Fruit fly (Drosophila melanogaster) whole organism, embryonic: Measurements from ENCODE around the gene djl.
A peak's percentile ranks its signal among the peaks of the same experiment; 100 is the strongest.

ENCODE experiments used
- CG10267 ChIP-seq: fragments of 200-800 bp; sonication (Bioruptor generic); optimal IDR thresholded peaks from 2 replicates; lab custom pipeline; 2018; ENCODE audit warnings: missing biosample characterization, mild to moderate bottlenecking, missing genetic modification characterization, moderate library complexity
- CG11504 ChIP-seq: fragments of 200-800 bp; sonication (Bioruptor generic); optimal IDR thresholded peaks from 3 replicates; lab custom pipeline; 2019; ENCODE audit warnings: missing biosample characterization, mild to moderate bottlenecking, missing genetic modification characterization, moderate library complexity
- CG12299 ChIP-seq: fragments of 200-800 bp; sonication (Bioruptor generic); optimal IDR thresholded peaks from 2 replicates; lab custom pipeline; 2018; ENCODE audit warnings: missing biosample characterization, mild to moderate bottlenecking, missing genetic modification characterization
- CG14667 ChIP-seq: fragments of 200-800 bp; sonication (Bioruptor generic); IDR thresholded peaks from 2 replicates; pipeline ENCODE4 v1.3.6; 2022; ENCODE audit warnings: missing biosample characterization, missing genetic modification characterization
- CG15479 ChIP-seq: fragments of 200-800 bp; sonication (Bioruptor generic); optimal IDR thresholded peaks from 3 replicates; lab custom pipeline; 2019; ENCODE audit warnings: missing biosample characterization, mild to moderate bottlenecking, missing genetic modification characterization, moderate library complexity
- CG15696 ChIP-seq: fragments of 200-800 bp; sonication (Bioruptor generic); optimal IDR thresholded peaks from 2 replicates; lab custom pipeline; 2019; ENCODE audit warnings: missing biosample characterization, mild to moderate bottlenecking, missing genetic modification characterization, moderate library complexity
- CG1603 ChIP-seq: fragments of 200-800 bp; sonication (Bioruptor generic); optimal IDR thresholded peaks from 2 replicates; lab custom pipeline; 2019; ENCODE audit warnings: missing biosample characterization, mild to moderate bottlenecking, missing genetic modification characterization, moderate library complexity
- CG1647 ChIP-seq: fragments of 200-800 bp; sonication (Bioruptor generic); optimal IDR thresholded peaks from 3 replicates; lab custom pipeline; 2016; ENCODE audit warnings: missing biosample characterization, missing genetic modification characterization
- CG16779 ChIP-seq: fragments of 200-800 bp; sonication (Bioruptor generic); IDR thresholded peaks from 2 replicates; pipeline ENCODE4 v1.3.6; 2022; ENCODE audit warnings: missing biosample characterization, missing genetic modification characterization
- CG2120 ChIP-seq: fragments of 200-800 bp; sonication (Bioruptor generic); optimal IDR thresholded peaks from 3 replicates; lab custom pipeline; 2016; ENCODE audit warnings: missing biosample characterization, missing genetic modification characterization
- CG3847 ChIP-seq: fragments of 200-800 bp; sonication (Bioruptor generic); IDR thresholded peaks from 2 replicates; pipeline ENCODE4 v1.3.6; 2022; ENCODE audit warnings: missing biosample characterization, missing genetic modification characterization
- CG5245 ChIP-seq: fragments of 200-800 bp; sonication (Bioruptor generic); optimal IDR thresholded peaks from 3 replicates; lab custom pipeline; 2016; ENCODE audit warnings: missing biosample characterization, missing genetic modification characterization
- CG8765 ChIP-seq: fragments of 200-800 bp; sonication (Bioruptor generic); IDR thresholded peaks from 2 replicates; pipeline ENCODE4 v1.3.6; 2022; ENCODE audit warnings: missing biosample characterization, missing genetic modification characterization
- E2f1 ChIP-seq: fragments of 200-800 bp; sonication (Bioruptor generic); IDR thresholded peaks from 2 replicates; pipeline ENCODE4 v1.3.6; 2022; ENCODE audit warnings: missing biosample characterization, missing genetic modification characterization
- Ets97D ChIP-seq: fragments of 200-800 bp; sonication (Bioruptor generic); optimal IDR thresholded peaks from 3 replicates; lab custom pipeline; 2016; ENCODE audit warnings: missing biosample characterization, missing genetic modification characterization
- Hand ChIP-seq: fragments of 200-800 bp; sonication (Bioruptor generic); optimal IDR thresholded peaks from 2 replicates; lab custom pipeline; 2017; ENCODE audit warnings: mild to moderate bottlenecking, missing biosample characterization, missing genetic modification reagents, missing genetic modification characterization
- Hmr ChIP-seq: fragments of 200-800 bp; sonication (Bioruptor generic); optimal IDR thresholded peaks from 3 replicates; lab custom pipeline; 2017; ENCODE audit warnings: mild to moderate bottlenecking, missing biosample characterization, missing genetic modification reagents, missing genetic modification characterization
- Hsf ChIP-seq: fragments of 200-800 bp; sonication (Bioruptor generic); optimal IDR thresholded peaks from 3 replicates; lab custom pipeline; 2016; ENCODE audit warnings: missing biosample characterization, missing genetic modification characterization
- MESR4 ChIP-seq: fragments of 200-800 bp; sonication (Bioruptor generic); optimal IDR thresholded peaks from 2 replicates; lab custom pipeline; 2018; ENCODE audit warnings: missing biosample characterization, mild to moderate bottlenecking, missing genetic modification characterization, moderate library complexity
- Med ChIP-seq: fragments of 200-800 bp; sonication (Bioruptor generic); peaks from one replicate; lab custom pipeline; 2016; ENCODE audit warnings: missing biosample characterization, missing genetic modification characterization, mild to moderate bottlenecking, inconsistent platforms, moderate library complexity
- Myb ChIP-seq: fragments of 200-800 bp; sonication (Bioruptor generic); optimal IDR thresholded peaks from 2 replicates; lab custom pipeline; 2016; ENCODE audit warnings: missing biosample characterization, missing genetic modification characterization
- Spps ChIP-seq: fragments of 200-800 bp; sonication (Bioruptor generic); optimal IDR thresholded peaks from 2 replicates; lab custom pipeline; 2018; ENCODE audit warnings: missing biosample characterization, mild to moderate bottlenecking, missing genetic modification characterization
- Xrp1 ChIP-seq: fragments of 200-800 bp; sonication (Bioruptor generic); IDR thresholded peaks from 2 replicates; pipeline ENCODE4 v1.3.6; 2022; ENCODE audit warnings: missing biosample characterization, missing genetic modification characterization
- cad ChIP-seq: fragments of >200 bp; optimal IDR thresholded peaks from 2 replicates; lab custom pipeline; 2017; ENCODE audit warnings: missing biosample characterization, missing genetic modification characterization
- cg ChIP-seq: fragments of 200-800 bp; sonication (Bioruptor generic); optimal IDR thresholded peaks from 3 replicates; lab custom pipeline; 2019; ENCODE audit warnings: missing biosample characterization, mild to moderate bottlenecking, missing genetic modification characterization, moderate library complexity
- chif ChIP-seq, 2 experiments: fragments of 200-800 bp; sonication (Bioruptor generic); optimal IDR thresholded peaks; 3 replicates each; lab custom pipeline; 2016; ENCODE audit warnings: missing biosample characterization in 2 of 2, missing genetic modification characterization in 2 of 2
- croc ChIP-seq: fragments of 200-800 bp; sonication (Bioruptor generic); conservative IDR thresholded peaks from 3 replicates; pipeline ENCODE4 v1.3.6; 2022; ENCODE audit warnings: missing biosample characterization, missing genetic modification characterization
- da ChIP-seq: fragments of 200-800 bp; sonication (Bioruptor generic); optimal IDR thresholded peaks from 2 replicates; lab custom pipeline; 2016; ENCODE audit warnings: missing biosample characterization, missing genetic modification characterization
- dimm ChIP-seq: fragments of 200-800 bp; sonication (Bioruptor generic); IDR thresholded peaks from 2 replicates; pipeline ENCODE4 v1.3.6; 2022; ENCODE audit warnings: missing biosample characterization, missing genetic modification characterization
- ems ChIP-seq: fragments of 200-800 bp; sonication (Bioruptor generic); optimal IDR thresholded peaks from 3 replicates; lab custom pipeline; 2016; ENCODE audit warnings: missing biosample characterization, missing genetic modification characterization
- fd102C ChIP-seq: fragments of 200-800 bp; sonication (Bioruptor generic); optimal IDR thresholded peaks from 2 replicates; lab custom pipeline; 2018; ENCODE audit warnings: missing biosample characterization, mild to moderate bottlenecking, missing genetic modification characterization, moderate library complexity
- gfzf ChIP-seq: fragments of 200-800 bp; sonication (Bioruptor generic); optimal IDR thresholded peaks from 2 replicates; lab custom pipeline; 2016; ENCODE audit warnings: missing biosample characterization, mild to moderate bottlenecking, missing genetic modification characterization, moderate library complexity
- grn ChIP-seq: fragments of 200-800 bp; sonication (Bioruptor generic); optimal IDR thresholded peaks from 3 replicates; lab custom pipeline; 2017; ENCODE audit warnings: missing biosample characterization, missing genetic modification characterization
- ham ChIP-seq: fragments of 200-800 bp; sonication (Bioruptor generic); IDR thresholded peaks from 2 replicates; pipeline ENCODE4 v1.3.6; 2022; ENCODE audit warnings: missing biosample characterization, missing genetic modification characterization
- jumu ChIP-seq: fragments of 200-800 bp; sonication (Bioruptor generic); optimal IDR thresholded peaks from 3 replicates; lab custom pipeline; 2016; ENCODE audit warnings: missing biosample characterization, missing genetic modification characterization
- kah ChIP-seq: fragments of 200-800 bp; sonication (Bioruptor generic); optimal IDR thresholded peaks from 2 replicates; lab custom pipeline; 2018; ENCODE audit warnings: missing biosample characterization, mild to moderate bottlenecking, missing genetic modification characterization
- knrl ChIP-seq: fragments of 200-800 bp; sonication (Bioruptor generic); IDR thresholded peaks from 3 replicates; pipeline ENCODE4 v1.3.6; 2022; ENCODE audit warnings: missing biosample characterization, missing genetic modification characterization; ENCODE audit not compliant: partially characterized antibody
- lilli ChIP-seq: fragments of 200-800 bp; sonication (Bioruptor generic); optimal IDR thresholded peaks from 3 replicates; lab custom pipeline; 2016; ENCODE audit warnings: missing biosample characterization, missing genetic modification characterization
- lmd ChIP-seq: fragments of 200-800 bp; sonication (Bioruptor generic); IDR thresholded peaks from 2 replicates; pipeline ENCODE4 v1.3.6; 2022; ENCODE audit warnings: missing biosample characterization, missing genetic modification characterization
- mld ChIP-seq: fragments of 200-800 bp; sonication (Bioruptor generic); IDR thresholded peaks from 3 replicates; pipeline ENCODE4 v1.3.6; 2022; ENCODE audit warnings: missing biosample characterization, missing genetic modification characterization; ENCODE audit not compliant: partially characterized antibody
- phol ChIP-seq: fragments of 200-800 bp; sonication (Bioruptor generic); optimal IDR thresholded peaks from 3 replicates; lab custom pipeline; 2018; ENCODE audit warnings: missing biosample characterization, mild to moderate bottlenecking, missing genetic modification characterization, moderate library complexity
- pita ChIP-seq: fragments of 200-800 bp; sonication (Bioruptor generic); optimal IDR thresholded peaks from 2 replicates; lab custom pipeline; 2017; ENCODE audit warnings: missing biosample characterization, mild to moderate bottlenecking, missing genetic modification characterization
- prd ChIP-seq, 3 experiments: fragments of >200 bp in 2 of 3; fragments of 200-800 bp in 1 of 3; sonication (Bioruptor generic) in 1 of 3; optimal IDR thresholded peaks in 2 of 3; IDR thresholded peaks in 1 of 3; 2 replicates in 2 of 3; 3 replicates in 1 of 3; pipeline versions ENCODE4 v1.3.6 to Lab custom; 2017 to 2022; ENCODE audit warnings: missing biosample characterization in 1 of 3, missing genetic modification characterization in 1 of 3
- psq ChIP-seq: fragments of 200-800 bp; sonication (Bioruptor generic); optimal IDR thresholded peaks from 2 replicates; lab custom pipeline; 2017; ENCODE audit warnings: missing biosample characterization, missing genetic modification characterization
- sens ChIP-seq: fragments of 200-800 bp; sonication (Bioruptor generic); peaks from one replicate; lab custom pipeline; 2016; ENCODE audit warnings: missing biosample characterization, missing genetic modification characterization
- sug ChIP-seq: fragments of 200-800 bp; optimal IDR thresholded peaks from 2 replicates; lab custom pipeline; 2019; ENCODE audit warnings: missing biosample characterization, mild to moderate bottlenecking, missing genetic modification characterization, moderate library complexity

The djl gene

dm6 chr3R:7074297-7075114, 13.9 kb downstream of the djl start, which contains the start of the genes Ufl1 and CG1943 (continued):
- TF ChIP-seq Hsf (GFP tag; lab: Kevin White, UChicago) (peak; percentile 19), ham (no peak), jumu (GFP tag; lab: Kevin White, UChicago) (no peak), CG5245 (GFP tag; lab: Kevin White, UChicago) (no peak), fd102C (GFP tag; lab: Kevin White, UChicago) (no peak), mld (GFP tag; lab: Robert Waterston, UW) (no peak), knrl (GFP tag; lab: Robert Waterston, UW) (no peak), CG1603 (peak; percentile 35), lilli (no peak), Ets97D (GFP tag; lab: Kevin White, UChicago) (peak; percentile 60), chif (GFP tag; optimal IDR thresholded peaks at IDR 0.05; lab: Kevin White, UChicago) (no peak), psq (GFP tag; lab: Kevin White, UChicago) (no peak), cad (GFP tag; lab: Kevin White, UChicago) (no peak), Xrp1 (no peak), kah (peak; percentile 73), cg (GFP tag; lab: Kevin White, UChicago) (peak; percentile 78), Spps (tag; lab: Kevin White, UChicago) (peak; percentile 13), E2f1 (GFP tag; lab: Robert Waterston, UW) (no peak), CG10267 (tag; lab: Kevin White, UChicago) (peak; percentile 71), pita (peak; percentile 86), croc (GFP tag; lab: Robert Waterston, UW) (no peak), Med (GFP tag; lab: Kevin White, UChicago) (peak; percentile 61), CG2120 (GFP tag; lab: Kevin White, UChicago) (peak; percentile 27), grn (GFP tag; lab: Kevin White, UChicago) (peak; percentile 98), CG16779 (GFP tag; lab: Robert Waterston, UW) (no peak), CG11504 (tag; lab: Kevin White, UChicago) (peak; percentile 21), ems (GFP tag; lab: Kevin White, UChicago) (no peak), CG15696 (no peak), CG15479 (GFP tag; lab: Kevin White, UChicago) (peak; percentile 34), Hmr (GFP tag; lab: Kevin White, UChicago) (peak; percentile 72), Myb (GFP tag; lab: Kevin White, UChicago) (peak; percentile 96), gfzf (GFP tag; lab: Kevin White, UChicago) (peak; percentile 95), CG8765 (GFP tag; lab: Robert Waterston, UW) (no peak)

dm6 chr3R:7075115-7075425, 14.5 kb downstream of the djl start:
- no peak for TF ChIP-seq CG14667
- TF ChIP-seq CG3847 = no peak
- no peak for TF ChIP-seq CG1647
- TF ChIP-seq MESR4 (GFP tag; lab: Kevin White, UChicago) = peak; percentile 2
- TF ChIP-seq Hand (GFP tag; lab: Kevin White, UChicago) = peak; percentile 28
- no peak for TF ChIP-seq sug (tag; lab: Kevin White, UChicago)
- TF ChIP-seq sens (GFP tag; lab: Kevin White, UChicago) = peak; percentile 52
- no peak for TF ChIP-seq dimm
- TF ChIP-seq cg (GFP tag; lab: Kevin White, UChicago) = peak; percentile 57
- TF ChIP-seq da = peak; percentile 14
- no peak for TF ChIP-seq prd (optimal IDR thresholded peaks at IDR 0.05; lab: Kevin White, UChicago)
- TF ChIP-seq prd (GFP tag; IDR thresholded peaks at IDR 0.05; lab: Robert Waterston, UW) = no peak
- peak; percentile 37 for TF ChIP-seq CG12299 (tag; lab: Kevin White, UChicago)
- peak; percentile 50 for TF ChIP-seq phol (tag; lab: Kevin White, UChicago)
- TF ChIP-seq lmd (GFP tag; lab: Robert Waterston, UW) = no peak
